Worm (Caenorhabditis elegans) whole organism, young adult: Measurements from ENCODE around the gene kel-8.

Experiments used
- B0336.3 ChIP-seq: fragments of 200-800 bp; sonication (Bioruptor generic); IDR thresholded peaks from 2 replicates; pipeline ENCODE4 v1.3.6; 2022; ENCODE audit warnings: missing genetic modification characterization, missing compliant biosample characterization
- C17E4.6 ChIP-seq: fragments of 200-800 bp; sonication (Bioruptor generic); IDR thresholded peaks from 2 replicates; pipeline ENCODE4 v1.3.6; 2022; ENCODE audit warnings: missing genetic modification reagents, missing genetic modification characterization, missing compliant biosample characterization
- F22D6.2 ChIP-seq: sonication (generic microtip); optimal IDR thresholded peaks from 2 replicates; lab custom pipeline; 2016; ENCODE audit warnings: mild to moderate bottlenecking, missing genetic modification characterization, missing compliant biosample characterization
- F37B4.10 ChIP-seq: fragments of 200-800 bp; sonication (Bioruptor generic); IDR thresholded peaks from 2 replicates; pipeline ENCODE4 v1.3.6; 2022; ENCODE audit warnings: missing genetic modification characterization, missing compliant biosample characterization
- F57C9.4 ChIP-seq: sonication (generic microtip); optimal IDR thresholded peaks from 2 replicates; lab custom pipeline; 2017; ENCODE audit warnings: mild to moderate bottlenecking, missing genetic modification characterization, missing compliant biosample characterization
- T07F8.4 ChIP-seq: sonication (generic microtip); optimal IDR thresholded peaks from 2 replicates; lab custom pipeline; 2016; ENCODE audit warnings: mild to moderate bottlenecking, missing genetic modification characterization, moderate library complexity, missing compliant biosample characterization
- T26A5.8 ChIP-seq: sonication (generic microtip); optimal IDR thresholded peaks from 2 replicates; lab custom pipeline; 2016; ENCODE audit warnings: missing genetic modification characterization, missing compliant biosample characterization
- Y56A3A.18 ChIP-seq: fragments of 200-800 bp; sonication (Bioruptor generic); IDR thresholded peaks from 2 replicates; pipeline ENCODE4 v1.3.6; 2022; ENCODE audit warnings: missing genetic modification reagents, missing genetic modification characterization, missing compliant biosample characterization
- aptf-3 ChIP-seq: fragments of 200-800 bp; sonication (Bioruptor generic); IDR thresholded peaks from 2 replicates; pipeline ENCODE4 v1.3.6; 2022; ENCODE audit warnings: missing genetic modification characterization, missing compliant biosample characterization
- atf-7 ChIP-seq: sonication (generic microtip); optimal IDR thresholded peaks from 2 replicates; lab custom pipeline; 2017; ENCODE audit warnings: mild to moderate bottlenecking, missing genetic modification characterization, missing compliant biosample characterization
- athp-1 ChIP-seq: sonication (generic microtip); optimal IDR thresholded peaks from 2 replicates; lab custom pipeline; 2017; ENCODE audit warnings: mild to moderate bottlenecking, missing genetic modification characterization, missing compliant biosample characterization
- attf-5 ChIP-seq: fragments of 200-800 bp; sonication (Bioruptor generic); optimal IDR thresholded peaks from 2 replicates; lab custom pipeline; 2018; ENCODE audit warnings: mild to moderate bottlenecking, missing genetic modification characterization, missing compliant biosample characterization
- ccch-3 ChIP-seq: fragments of 200-800 bp; sonication (Bioruptor generic); optimal IDR thresholded peaks from 2 replicates; lab custom pipeline; 2018; ENCODE audit warnings: mild to moderate bottlenecking, missing genetic modification characterization, missing compliant biosample characterization
- cebp-1 ChIP-seq, 2 experiments: fragments of 200-800 bp in 1 of 2; sonication (Bioruptor generic) in 1 of 2; sonication (generic microtip) in 1 of 2; IDR thresholded peaks in 1 of 2; optimal IDR thresholded peaks in 1 of 2; 2 replicates each; pipeline versions ENCODE4 v1.3.6 to Lab custom; 2017 to 2022; ENCODE audit warnings: missing compliant biosample characterization in 2 of 2, missing genetic modification characterization in 2 of 2, mild to moderate bottlenecking in 1 of 2, missing genetic modification reagents in 1 of 2, moderate library complexity in 1 of 2
- ceh-58 ChIP-seq: fragments of 200-800 bp; sonication (Bioruptor generic); IDR thresholded peaks from 2 replicates; pipeline ENCODE4 v1.3.6; 2022; ENCODE audit warnings: missing genetic modification characterization, missing compliant biosample characterization
- ceh-91 ChIP-seq: fragments of 200-800 bp; sonication (Bioruptor generic); IDR thresholded peaks from 2 replicates; pipeline ENCODE4 v1.3.6; 2022; ENCODE audit warnings: missing genetic modification reagents, missing genetic modification characterization, missing compliant biosample characterization
- chd-7 ChIP-seq: sonication (generic microtip); optimal IDR thresholded peaks from 2 replicates; lab custom pipeline; 2016; ENCODE audit warnings: mild to moderate bottlenecking, missing genetic modification characterization, moderate library complexity, missing compliant biosample characterization
- die-1 ChIP-seq: sonication (generic microtip); optimal IDR thresholded peaks from 2 replicates; lab custom pipeline; 2016; ENCODE audit warnings: missing genotype, mild to moderate bottlenecking, missing genetic modification characterization, missing compliant biosample characterization
- egl-18 ChIP-seq: fragments of 200-800 bp; sonication (Bioruptor generic); IDR thresholded peaks from 2 replicates; pipeline ENCODE4 v1.3.6; 2022; ENCODE audit warnings: missing genetic modification reagents, missing genetic modification characterization, missing compliant biosample characterization
- ekl-4 ChIP-seq: fragments of 200-800 bp; sonication (Bioruptor generic); IDR thresholded peaks from 2 replicates; pipeline ENCODE4 v1.3.6; 2022; ENCODE audit warnings: missing genetic modification reagents, missing genetic modification characterization, missing compliant biosample characterization
- fkh-3 ChIP-seq: sonication (generic microtip); optimal IDR thresholded peaks from 2 replicates; lab custom pipeline; 2016; ENCODE audit warnings: mild to moderate bottlenecking, missing genetic modification characterization, missing compliant biosample characterization
- him-1 ChIP-seq: sonication (generic microtip); optimal IDR thresholded peaks from 2 replicates; lab custom pipeline; 2016; ENCODE audit warnings: missing genotype, missing genetic modification reagents, missing genetic modification characterization, missing compliant biosample characterization
- hrde-1 ChIP-seq: sonication (generic microtip); optimal IDR thresholded peaks from 2 replicates; lab custom pipeline; 2016; ENCODE audit warnings: missing genetic modification characterization, mild to moderate bottlenecking, missing compliant biosample characterization, moderate library complexity, missing genotype, missing genetic modification reagents, borderline replicate concordance
- lag-1 ChIP-seq: fragments of 200-800 bp; sonication (Bioruptor generic); IDR thresholded peaks from 2 replicates; pipeline ENCODE4 v1.3.6; 2022; ENCODE audit warnings: missing genetic modification reagents, missing genetic modification characterization, missing compliant biosample characterization
- let-607 ChIP-seq, 2 experiments: fragments of 200-800 bp in 1 of 2; sonication (Bioruptor generic) in 1 of 2; sonication (generic microtip) in 1 of 2; optimal IDR thresholded peaks; 2 replicates each; lab custom pipeline; 2016 to 2018; ENCODE audit warnings: mild to moderate bottlenecking in 2 of 2, missing compliant biosample characterization in 2 of 2, missing genetic modification characterization in 2 of 2, moderate library complexity in 2 of 2, missing genotype in 1 of 2
- lin-26 ChIP-seq: fragments of 200-800 bp; sonication (Bioruptor generic); IDR thresholded peaks from 2 replicates; pipeline ENCODE4 v1.3.6; 2022; ENCODE audit warnings: missing genetic modification reagents, missing genetic modification characterization, missing compliant biosample characterization
- madf-10 ChIP-seq: sonication (generic microtip); optimal IDR thresholded peaks from 2 replicates; lab custom pipeline; 2016; ENCODE audit warnings: mild to moderate bottlenecking, missing genetic modification characterization, missing compliant biosample characterization
- madf-6 ChIP-seq: fragments of 200-800 bp; sonication (Bioruptor generic); IDR thresholded peaks from 2 replicates; pipeline ENCODE4 v1.3.6; 2022; ENCODE audit warnings: missing genetic modification reagents, missing genetic modification characterization, missing compliant biosample characterization
- madf-8 ChIP-seq: fragments of 200-800 bp; sonication (Bioruptor generic); conservative IDR thresholded peaks from 2 replicates; pipeline ENCODE4 v1.3.6; 2022; ENCODE audit warnings: missing genetic modification reagents, missing genetic modification characterization, missing compliant biosample characterization
- mcd-1 ChIP-seq: fragments of 200-800 bp; sonication (Bioruptor generic); IDR thresholded peaks from 2 replicates; pipeline ENCODE4 v1.3.6; 2022; ENCODE audit warnings: missing genetic modification reagents, missing genetic modification characterization, missing compliant biosample characterization
- mes-4 ChIP-seq: sonication (generic microtip); optimal IDR thresholded peaks from 2 replicates; lab custom pipeline; 2016; ENCODE audit warnings: missing genotype, missing genetic modification characterization, missing compliant biosample characterization
- mxl-1 ChIP-seq: sonication (generic microtip); optimal IDR thresholded peaks from 2 replicates; lab custom pipeline; 2016; ENCODE audit warnings: missing genetic modification characterization, missing compliant biosample characterization
- nfya-1 ChIP-seq: sonication (generic microtip); optimal IDR thresholded peaks from 2 replicates; lab custom pipeline; 2017; ENCODE audit warnings: antibody characterized with exemption, missing compliant biosample characterization, missing genetic modification characterization, borderline replicate concordance; ENCODE audit not compliant: insufficient read depth
- nhr-80 ChIP-seq: sonication (generic microtip); optimal IDR thresholded peaks from 2 replicates; lab custom pipeline; 2016; ENCODE audit warnings: missing genetic modification characterization, missing compliant biosample characterization
- rpc-1 ChIP-seq, 2 experiments: fragments of 150-350 bp in 1 of 2; sonication (generic microtip) in 1 of 2; optimal IDR thresholded peaks; 2 replicates each; lab custom pipeline; 2014 to 2018; ENCODE audit warnings: missing biosample characterization in 1 of 2, missing genetic modification characterization in 1 of 2, missing genetic modification reagents in 1 of 2, missing genotype in 1 of 2
- somi-1 ChIP-seq: fragments of 200-800 bp; sonication (Bioruptor generic); optimal IDR thresholded peaks from 2 replicates; lab custom pipeline; 2018; ENCODE audit warnings: mild to moderate bottlenecking, missing genetic modification characterization, missing compliant biosample characterization
- tbx-9 ChIP-seq: sonication (generic microtip); optimal IDR thresholded peaks from 2 replicates; lab custom pipeline; 2016; ENCODE audit warnings: borderline replicate concordance, missing genetic modification characterization, inconsistent platforms, missing compliant biosample characterization
- zfh-2 ChIP-seq: fragments of 200-800 bp; sonication (Bioruptor generic); conservative IDR thresholded peaks from 2 replicates; pipeline ENCODE4 v1.3.6; 2022; ENCODE audit warnings: missing genetic modification reagents, missing genetic modification characterization, missing compliant biosample characterization
- zim-3 ChIP-seq: sonication (generic microtip); optimal IDR thresholded peaks from 2 replicates; lab custom pipeline; 2017; ENCODE audit warnings: mild to moderate bottlenecking, missing genetic modification characterization, moderate library complexity, missing compliant biosample characterization
- ztf-18 ChIP-seq: sonication (generic microtip); optimal IDR thresholded peaks from 2 replicates; lab custom pipeline; 2016; ENCODE audit warnings: missing genotype, mild to moderate bottlenecking, missing genetic modification characterization, missing compliant biosample characterization
- ztf-25 ChIP-seq: fragments of 200-800 bp; sonication (Bioruptor generic); IDR thresholded peaks from 2 replicates; pipeline ENCODE4 v1.3.6; 2022; ENCODE audit warnings: missing genetic modification reagents, missing genetic modification characterization, missing compliant biosample characterization
- ztf-26 ChIP-seq: sonication (generic microtip); optimal IDR thresholded peaks from 2 replicates; lab custom pipeline; 2017; ENCODE audit warnings: missing genetic modification characterization, missing compliant biosample characterization
- ztf-28 ChIP-seq: fragments of 200-800 bp; sonication (Bioruptor generic); IDR thresholded peaks from 2 replicates; pipeline ENCODE4 v1.3.6; 2022; ENCODE audit warnings: missing genetic modification reagents, missing genetic modification characterization, missing compliant biosample characterization

kel-8 gene

DNA sequence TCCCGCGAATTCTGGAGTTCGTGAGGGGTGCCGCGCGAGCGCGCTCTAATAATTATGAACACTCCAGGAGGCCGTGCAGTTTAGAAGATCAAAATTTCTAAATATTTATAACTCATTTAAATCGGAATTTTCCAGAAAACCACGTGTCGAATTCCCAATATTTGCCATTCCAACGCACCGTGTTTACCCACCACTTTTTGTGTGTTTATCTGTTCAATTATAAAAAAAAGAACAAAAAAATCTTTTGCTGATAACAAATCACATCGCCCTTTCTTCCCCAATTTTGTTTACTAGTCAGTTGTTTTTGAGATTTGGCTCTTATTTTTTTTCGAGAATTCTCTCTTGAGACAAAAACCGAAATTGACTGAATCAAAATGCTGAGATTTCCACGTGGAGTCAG is 15.1 kb upstream of the kel-8 start:
- TF ChIP-seq let-607 (tag; optimal IDR thresholded peaks at IDR 0.05; lab: Kevin White, UChicago) (no peak), nhr-80 (peak; percentile 21), fkh-3 (no peak), madf-8 (GFP tag; lab: Robert Waterston, UW) (0 out of 2 replicates have a peak, but pooled peaks have one; percentile 13), attf-5 (GFP tag; lab: Kevin White, UChicago) (peak; percentile 7), zfh-2 (GFP tag; lab: Robert Waterston, UW) (no peak), madf-6 (GFP tag; lab: Robert Waterston, UW) (peak; percentile 46; the same call in 1 of the 2 replicates)

DNA sequence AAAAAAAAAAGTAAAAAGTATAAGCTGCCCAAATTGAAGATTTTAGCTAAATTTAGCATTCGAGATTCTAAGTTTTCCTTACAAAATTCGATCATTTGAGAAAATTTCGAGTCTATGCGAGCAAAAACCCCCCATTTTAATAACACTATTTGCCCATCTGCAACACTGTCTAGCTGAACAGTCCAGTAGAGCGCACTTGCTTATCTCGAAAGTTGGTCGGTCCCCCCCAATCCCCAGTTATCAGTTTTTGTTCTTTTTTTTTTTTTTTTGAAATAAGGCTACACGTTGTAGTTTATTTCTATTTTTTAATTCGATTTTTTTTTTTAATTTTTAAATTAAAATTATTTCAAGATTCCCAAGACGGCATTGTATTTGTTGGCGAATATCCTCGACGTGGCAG is 13.6 kb upstream of the kel-8 start:
- TF ChIP-seq aptf-3 = no peak
- no peak for TF ChIP-seq ceh-58
- TF ChIP-seq mcd-1 (GFP tag; lab: Robert Waterston, UW) = peak; percentile 87
- no peak for TF ChIP-seq athp-1
- no peak for TF ChIP-seq him-1 (tag; lab: Kevin White, UChicago)
- TF ChIP-seq F22D6.2 (tag; lab: Kevin White, UChicago) = no peak
- no peak for TF ChIP-seq F37B4.10 (GFP tag; lab: Robert Waterston, UW)
- no peak for TF ChIP-seq T07F8.4 (tag; lab: Kevin White, UChicago)
- TF ChIP-seq fkh-3 = no peak
- peak; percentile 82 for TF ChIP-seq nhr-80

DNA sequence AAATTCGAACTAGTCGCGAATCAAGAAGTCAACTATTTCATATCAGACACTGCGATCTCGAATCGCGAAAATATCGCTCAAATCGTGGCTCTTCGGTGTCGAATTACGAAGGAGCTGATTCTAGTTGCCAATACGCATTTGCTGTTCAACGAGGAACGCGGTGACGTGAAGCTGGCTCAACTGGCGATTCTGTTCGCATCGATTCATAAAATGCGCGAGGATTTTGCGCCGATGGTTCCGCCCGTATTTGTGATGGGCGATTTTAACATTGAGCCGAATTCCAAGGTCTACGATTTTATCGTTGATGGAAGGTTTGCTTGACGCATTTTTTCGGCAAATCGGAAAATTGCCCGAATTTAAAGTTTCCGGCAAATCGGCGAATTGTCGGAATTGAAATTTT is 10.8 kb upstream of the kel-8 start:
- no peak for TF ChIP-seq B0336.3 (GFP tag; lab: Robert Waterston, UW)

DNA sequence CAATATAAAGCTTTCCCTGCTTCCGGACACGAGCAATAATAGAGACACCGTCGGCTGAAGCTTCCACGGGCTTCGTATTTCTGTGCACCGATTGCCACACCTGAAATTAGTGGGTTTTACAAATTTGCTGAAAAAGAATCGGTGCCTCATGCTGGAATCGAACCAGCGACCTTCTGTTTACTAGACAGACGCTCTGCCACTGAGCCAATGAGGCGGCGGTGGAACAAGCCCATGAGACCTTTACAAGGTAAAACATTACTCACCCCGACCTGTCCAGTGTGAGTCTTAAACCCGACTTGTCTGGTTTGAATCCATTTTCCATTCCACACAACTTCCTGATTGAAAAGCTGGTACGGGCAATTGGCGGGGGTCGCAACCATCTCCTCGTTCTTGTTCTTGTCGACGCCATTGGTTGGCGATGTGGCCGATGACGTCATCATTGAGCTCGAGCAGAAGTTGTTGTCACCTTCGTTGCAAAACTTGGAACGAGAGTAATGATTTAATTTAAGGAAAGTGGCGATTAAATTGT is 6.7 kb upstream of the kel-8 start, which contains the start of gene ndx-2:
Gene ndx-2, minus strand, starts transcription at position 479 of the 529 bp plus-strand sequence.
- peak; percentile 66 for TF ChIP-seq rpc-1 (optimal IDR thresholded peaks at IDR 0.05; lab: Kevin White, UChicago)
- peak; percentile 81 for TF ChIP-seq rpc-1 (tag; optimal IDR thresholded peaks at IDR 0.05; lab: Kevin White, UChicago)
- no peak for TF ChIP-seq nfya-1 (tag; lab: Kevin White, UChicago)
- peak; percentile 8 for TF ChIP-seq atf-7
- TF ChIP-seq tbx-9 (tag; lab: Kevin White, UChicago) = peak; percentile 50
- no peak for TF ChIP-seq madf-8 (GFP tag; lab: Robert Waterston, UW)
- TF ChIP-seq ztf-18 = peak; percentile 73
- peak; percentile 17 for TF ChIP-seq ztf-26 (tag; lab: Kevin White, UChicago)
- TF ChIP-seq ztf-25 (GFP tag; lab: Robert Waterston, UW) = no peak
- TF ChIP-seq mes-4 = no peak
- peak; percentile 3 for TF ChIP-seq T26A5.8
- no peak for TF ChIP-seq ztf-28
- no peak for TF ChIP-seq chd-7 (tag; lab: Kevin White, UChicago)
- 0 out of 2 replicates have a peak, but pooled peaks have one; percentile 49 for TF ChIP-seq Y56A3A.18 (GFP tag; lab: Robert Waterston, UW)
- TF ChIP-seq egl-18 (GFP tag; lab: Robert Waterston, UW) = no peak
- TF ChIP-seq lag-1 (GFP tag; lab: Robert Waterston, UW) = no peak
- no peak for TF ChIP-seq zim-3
- TF ChIP-seq F57C9.4 (tag; lab: Kevin White, UChicago) = no peak
- TF ChIP-seq mxl-1 (tag; lab: Kevin White, UChicago) = peak; percentile 84
- TF ChIP-seq madf-10 (tag; lab: Kevin White, UChicago) = peak; percentile 21
- TF ChIP-seq C17E4.6 = no peak
- peak; percentile 3 for TF ChIP-seq hrde-1 (tag; lab: Kevin White, UChicago)
- TF ChIP-seq ceh-91 (GFP tag; lab: Robert Waterston, UW) = 0 out of 2 replicates have a peak, but pooled peaks have one; percentile 13
- TF ChIP-seq him-1 (tag; lab: Kevin White, UChicago) = peak; percentile 47
- peak; percentile 45 for TF ChIP-seq T07F8.4 (tag; lab: Kevin White, UChicago)
- TF ChIP-seq somi-1 = peak; percentile 1
- peak; percentile 59; the same call in 1 of the 2 replicates for TF ChIP-seq ekl-4 (GFP tag; lab: Robert Waterston, UW)
- peak; percentile 98 for TF ChIP-seq lin-26
- peak; percentile 79 for TF ChIP-seq die-1 (tag; lab: Kevin White, UChicago)
- TF ChIP-seq ccch-3 (GFP tag; lab: Kevin White, UChicago) = no peak
- TF ChIP-seq cebp-1 (GFP tag; IDR thresholded peaks at IDR 0.05; lab: Robert Waterston, UW) = no peak
- TF ChIP-seq cebp-1 (tag; optimal IDR thresholded peaks at IDR 0.05; lab: Kevin White, UChicago) = peak; percentile 42
